Fruit fly (Drosophila melanogaster): ENCODE data around the gene CG18178.

Gene CG18178

DNA sequence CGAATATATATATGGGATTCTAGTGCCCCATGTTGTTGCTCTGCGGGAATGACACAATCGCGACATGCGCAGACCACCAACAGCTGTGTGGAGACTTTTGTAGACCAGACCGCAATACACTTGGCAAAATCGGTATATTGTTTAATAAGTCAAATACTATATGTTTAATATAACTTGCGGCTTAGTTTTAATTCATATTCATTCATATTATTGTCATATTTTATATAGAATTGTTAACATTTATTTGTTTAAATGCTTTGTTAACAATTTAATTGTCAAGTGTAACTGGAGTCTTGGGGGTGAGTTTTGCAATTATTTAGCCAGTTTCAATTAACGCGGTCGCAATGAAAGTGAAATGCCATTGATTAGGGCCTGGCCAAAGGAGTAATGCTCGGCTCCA lies 20.7 kb upstream of the CG18178 start (continued):
- peak; percentile 47 for TF ChIP-seq Blimp-1 (GFP tag; optimal IDR thresholded peaks at IDR 0.05)
- peak; percentile 19 for TF ChIP-seq CG6792 (GFP tag; optimal IDR thresholded peaks at IDR 0.05)
- TF ChIP-seq CG6854 (GFP tag; optimal IDR thresholded peaks at IDR 0.05): no peak
- TF ChIP-seq Gug (GFP tag; IDR thresholded peaks at IDR 0.05): no peak
- no peak for TF ChIP-seq CG1621 (tag; optimal IDR thresholded peaks at IDR 0.05)
- peak; percentile 24 for TF ChIP-seq acj6 (GFP tag; optimal IDR thresholded peaks at IDR 0.05)
- peak; percentile 41 for TF ChIP-seq Hr4 (GFP tag; optimal IDR thresholded peaks at IDR 0.05)
- peak; percentile 9 for TF ChIP-seq CG6276 (GFP tag; optimal IDR thresholded peaks at IDR 0.05)
- TF ChIP-seq CG34406 (GFP tag; optimal IDR thresholded peaks at IDR 0.05): peak; percentile 33
- TF ChIP-seq Eip78C (GFP tag): peak; percentile 76
- TF ChIP-seq CG11902 (GFP tag; optimal IDR thresholded peaks at IDR 0.05): peak; percentile 18
- no peak for TF ChIP-seq spab (GFP tag; optimal IDR thresholded peaks at IDR 0.05)
- TF ChIP-seq CG8632 (GFP tag; optimal IDR thresholded peaks at IDR 0.05): no peak
- no peak for TF ChIP-seq dac (GFP tag; optimal IDR thresholded peaks at IDR 0.05)
- peak; percentile 40 for TF ChIP-seq CG10669 (GFP tag; optimal IDR thresholded peaks at IDR 0.05)
- no peak for TF ChIP-seq Hr39 (GFP tag; optimal IDR thresholded peaks at IDR 0.05)

dm6 chr3L:9733563-9733962 lies 14.6 kb upstream of the CG18178 start, which contains the start of gene CG6749:
Gene CG6749 (minus strand): TSS chr3L:9733807.
- TF ChIP-seq net (GFP tag; optimal IDR thresholded peaks at IDR 0.05) (no peak), CG8119 (GFP tag; IDR thresholded peaks at IDR 0.05) (0 out of 3 replicates have a peak, but pooled peaks have one; percentile 18), Hr4 (GFP tag; optimal IDR thresholded peaks at IDR 0.05) (no peak)

- peak; percentile 20 for TF ChIP-seq CG6854 (GFP tag; optimal IDR thresholded peaks at IDR 0.05)
- peak; percentile 99 for TF ChIP-seq achi (GFP tag; optimal IDR thresholded peaks at IDR 0.05)
- TF ChIP-seq CG3919 (GFP tag; optimal IDR thresholded peaks at IDR 0.05): no peak
- TF ChIP-seq CG1621 (tag; optimal IDR thresholded peaks at IDR 0.05): peak; percentile 19
- no peak for TF ChIP-seq Blimp-1 (GFP tag; optimal IDR thresholded peaks at IDR 0.05)
- TF ChIP-seq esn (GFP tag; optimal IDR thresholded peaks at IDR 0.05): peak; percentile 19
These were observed 11.0 kb upstream of the CG18178 start, which contains the start of gene ATPsynB for dm6 chr3L:9729795-9730421. Gene ATPsynB (plus strand): TSS chr3L:9729999.

DNA sequence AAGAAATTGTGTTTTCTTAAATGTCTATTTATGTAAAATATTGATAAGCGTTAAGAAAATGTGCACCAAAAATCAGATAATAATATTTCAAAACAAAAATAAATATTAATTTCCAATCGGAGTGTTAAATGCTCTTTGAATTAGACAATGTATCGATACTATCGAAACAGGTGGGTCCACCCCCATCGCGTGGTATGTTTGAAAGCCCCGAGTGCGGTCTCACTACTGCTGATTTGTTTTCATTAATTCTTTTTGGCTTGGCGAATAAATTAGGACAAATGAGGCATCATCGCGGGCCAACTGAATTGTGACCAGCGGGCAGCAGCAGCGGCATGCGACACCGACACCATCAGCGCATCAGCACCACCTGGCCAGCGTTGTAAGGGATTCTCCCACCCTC lies 7.8 kb upstream of the CG18178 start, which contains the start of gene Naa60:
Naa60 (plus strand) TSS at position 189 of the 400 bp plus-strand sequence.
- TF ChIP-seq vri (GFP tag; optimal IDR thresholded peaks at IDR 0.05) (no peak), CG3032 (tag; optimal IDR thresholded peaks at IDR 0.05) (no peak), Hr39 (GFP tag; optimal IDR thresholded peaks at IDR 0.05) (no peak), CG3919 (GFP tag; optimal IDR thresholded peaks at IDR 0.05) (no peak)

- no peak for TF ChIP-seq Ets96B (tag; optimal IDR thresholded peaks at IDR 0.05)
- peak; percentile 73 for TF ChIP-seq CG3032 (tag; optimal IDR thresholded peaks at IDR 0.05)
- peak; percentile 16; the same call in 1 of the 2 replicates for TF ChIP-seq CG11294 (GFP tag; IDR thresholded peaks at IDR 0.05)
- no peak for TF ChIP-seq CG6163 (GFP tag; IDR thresholded peaks at IDR 0.05)
- TF ChIP-seq Sox15 (GFP tag; optimal IDR thresholded peaks at IDR 0.05): peak; percentile 46
- TF ChIP-seq CG15336 (GFP tag; IDR thresholded peaks at IDR 0.05): peak; percentile 30; the same call in 1 of the 2 replicates
- TF ChIP-seq fd85E (GFP tag; optimal IDR thresholded peaks at IDR 0.05): no peak
- TF ChIP-seq esn (GFP tag; optimal IDR thresholded peaks at IDR 0.05): peak; percentile 78
- no peak for TF ChIP-seq achi (GFP tag; optimal IDR thresholded peaks at IDR 0.05)
- no peak for TF ChIP-seq Sox102F (GFP tag; optimal IDR thresholded peaks at IDR 0.05)
- TF ChIP-seq CG31627 (GFP tag; optimal IDR thresholded peaks at IDR 0.05): peak; percentile 75
- TF ChIP-seq CG6792 (GFP tag; optimal IDR thresholded peaks at IDR 0.05): no peak
- no peak for TF ChIP-seq Hr4 (GFP tag; optimal IDR thresholded peaks at IDR 0.05)
- TF ChIP-seq cyc (GFP tag; optimal IDR thresholded peaks at IDR 0.05): peak; percentile 70
- no peak for TF ChIP-seq salr (GFP tag; optimal IDR thresholded peaks at IDR 0.05)
- TF ChIP-seq CG8119 (GFP tag; IDR thresholded peaks at IDR 0.05): peak; percentile 36; the same call in 1 of the 3 replicates
- peak; percentile 70 for TF ChIP-seq lz (GFP tag; optimal IDR thresholded peaks at IDR 0.05)
- peak; percentile 80 for TF ChIP-seq eg (GFP tag; IDR thresholded peaks at IDR 0.05)
- peak; percentile 26 for TF ChIP-seq Lpt (GFP tag; optimal IDR thresholded peaks at IDR 0.05)
- no peak for TF ChIP-seq Eip78C (GFP tag)
- TF ChIP-seq Gug (GFP tag; IDR thresholded peaks at IDR 0.05): peak; percentile 55
- TF ChIP-seq OdsH (GFP tag; optimal IDR thresholded peaks at IDR 0.05): no peak
These were observed 4.2 kb upstream of the CG18178 start, which contains the start of the genes nbs and defl for dm6 chr3L:9723108-9723507. Gene nbs (minus strand): TSS chr3L:9723194. Gene defl (plus strand): TSS chr3L:9723423.
